Worm (Caenorhabditis elegans) whole organism, young adult: Measurements from ENCODE around the gene rpn-9.

Experiments used
- ZK185.1 ChIP-seq: sonication (generic microtip); optimal IDR thresholded peaks from 2 replicates; lab custom pipeline; 2016; ENCODE audit warnings: mild to moderate bottlenecking, missing genetic modification characterization, missing compliant biosample characterization; ENCODE audit not compliant: poor library complexity, severe bottlenecking
- lin-40 ChIP-seq: sonication (generic microtip); optimal IDR thresholded peaks from 2 replicates; lab custom pipeline; 2016; ENCODE audit warnings: missing genetic modification characterization, mild to moderate bottlenecking, missing compliant biosample characterization, missing genotype, missing genetic modification reagents
- rec-8 ChIP-seq, 2 experiments: sonication (generic microtip); optimal IDR thresholded peaks; 2 replicates each; lab custom pipeline; 2016; ENCODE audit warnings: mild to moderate bottlenecking in 2 of 2, missing genetic modification characterization in 2 of 2, missing genetic modification reagents in 2 of 2, missing genotype in 2 of 2, missing biosample characterization in 1 of 2, missing compliant biosample characterization in 1 of 2, moderate library complexity in 1 of 2
- xnd-1 ChIP-seq: sonication (generic microtip); optimal IDR thresholded peaks from 2 replicates; lab custom pipeline; 2016; ENCODE audit warnings: missing genotype, missing genetic modification reagents, missing genetic modification characterization, missing compliant biosample characterization

DNA sequence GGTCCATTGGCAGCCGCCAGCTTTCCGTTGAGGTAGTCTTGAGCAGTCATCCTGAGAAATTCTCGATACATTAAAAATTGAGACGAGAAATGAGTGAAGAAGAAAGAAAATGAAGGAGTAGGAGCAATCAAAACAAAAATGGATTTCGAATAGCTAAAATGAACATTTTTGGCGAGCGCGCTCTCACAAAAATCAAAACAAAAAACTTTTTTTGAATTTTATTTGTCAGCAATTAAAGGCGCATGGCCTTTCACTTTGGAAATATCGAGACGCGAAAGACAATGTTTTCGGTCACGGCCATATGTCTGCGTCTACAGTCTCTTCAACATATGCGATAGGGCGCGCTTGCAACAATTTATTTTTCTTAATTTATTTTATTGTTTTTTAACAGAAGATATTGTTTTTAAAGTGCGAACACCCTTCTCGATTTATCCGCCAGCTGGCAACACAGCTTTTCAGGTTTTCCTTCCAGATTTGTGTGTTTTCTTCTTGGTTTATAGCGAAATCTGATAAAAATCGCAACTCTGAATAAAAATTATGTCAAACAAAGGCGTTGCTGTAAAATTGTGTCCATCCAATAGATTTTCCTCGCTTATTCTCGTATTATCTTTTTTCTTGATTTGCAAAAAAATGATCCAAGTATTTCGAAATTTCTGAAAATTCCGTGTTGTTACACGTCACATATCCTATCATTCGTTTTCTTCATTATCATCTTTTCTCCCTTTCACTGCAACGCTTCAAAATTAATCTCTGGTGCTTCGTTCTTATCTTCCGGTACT, at the start of gene rpn-9, which contains the start of gene T06D8.9:
- TF ChIP-seq lin-40 (no peak), ZK185.1 (tag; lab: Kevin White, UChicago) (peak; percentile 21), rec-8 (tag; optimal IDR thresholded peaks at IDR 0.05; lab: Kevin White, UChicago) (no peak), xnd-1 (tag; lab: Kevin White, UChicago) (peak; percentile 65)
